Fruit fly (Drosophila melanogaster) whole organism, embryonic: ENCODE data around the gene HDAC1.
A peak's percentile ranks its signal among the peaks of the same experiment; 100 is the strongest.

ENCODE experiments used
- Adf1 ChIP-seq: fragments of 200-800 bp; sonication (Bioruptor generic); IDR thresholded peaks from 2 replicates; pipeline ENCODE4 v1.3.6; 2022; ENCODE audit warnings: missing biosample characterization, missing genetic modification characterization
- CG10543 ChIP-seq: fragments of 200-800 bp; sonication (Bioruptor generic); optimal IDR thresholded peaks from 3 replicates; lab custom pipeline; 2017; ENCODE audit warnings: missing biosample characterization, mild to moderate bottlenecking, missing genetic modification characterization, moderate library complexity
- CG11456 ChIP-seq: fragments of 200-800 bp; sonication (Bioruptor generic); IDR thresholded peaks from 3 replicates; pipeline ENCODE4 v1.3.6; 2022; ENCODE audit warnings: missing biosample characterization, missing genetic modification characterization
- CG12236 ChIP-seq: fragments of 200-800 bp; sonication (Bioruptor generic); optimal IDR thresholded peaks from 2 replicates; lab custom pipeline; 2016; ENCODE audit warnings: missing biosample characterization, missing genetic modification characterization
- CG12299 ChIP-seq: fragments of 200-800 bp; sonication (Bioruptor generic); optimal IDR thresholded peaks from 2 replicates; lab custom pipeline; 2018; ENCODE audit warnings: missing biosample characterization, mild to moderate bottlenecking, missing genetic modification characterization
- CG12659 ChIP-seq: fragments of 200-800 bp; sonication (Bioruptor generic); optimal IDR thresholded peaks from 3 replicates; lab custom pipeline; 2017; ENCODE audit warnings: mild to moderate bottlenecking, missing biosample characterization, missing genetic modification reagents, missing genetic modification characterization
- CG13287 ChIP-seq: fragments of 200-800 bp; sonication (Bioruptor generic); IDR thresholded peaks from 2 replicates; pipeline ENCODE4 v1.3.6; 2022; ENCODE audit warnings: missing biosample characterization, missing genetic modification characterization; ENCODE audit not compliant: partially characterized antibody
- CG16813 ChIP-seq: fragments of 200-800 bp; sonication (Bioruptor generic); IDR thresholded peaks from 3 replicates; pipeline ENCODE4 v1.3.6; 2022; ENCODE audit warnings: missing biosample characterization, missing genetic modification characterization; ENCODE audit not compliant: partially characterized antibody
- CG16815 ChIP-seq: fragments of 200-800 bp; sonication (Bioruptor generic); optimal IDR thresholded peaks from 3 replicates; lab custom pipeline; 2017; ENCODE audit warnings: missing biosample characterization, mild to moderate bottlenecking, missing genetic modification characterization
- CG17361 ChIP-seq: fragments of 200-800 bp; sonication (Bioruptor generic); IDR thresholded peaks from 3 replicates; pipeline ENCODE4 v1.3.6; 2022; ENCODE audit warnings: missing biosample characterization, missing genetic modification characterization
- CG2202 ChIP-seq: fragments of 200-800 bp; sonication (Bioruptor generic); optimal IDR thresholded peaks from 2 replicates; lab custom pipeline; 2018; ENCODE audit warnings: missing biosample characterization, mild to moderate bottlenecking, missing genetic modification characterization
- CG30403 ChIP-seq: fragments of 200-800 bp; sonication (Bioruptor generic); optimal IDR thresholded peaks from 3 replicates; lab custom pipeline; 2016; ENCODE audit warnings: missing biosample characterization, missing genetic modification characterization
- CG32767 ChIP-seq: fragments of 200-800 bp; sonication (Bioruptor generic); IDR thresholded peaks from 2 replicates; pipeline ENCODE4 v1.3.6; 2022; ENCODE audit warnings: missing biosample characterization, missing genetic modification characterization
- CG3407 ChIP-seq: fragments of 200-800 bp; sonication (Bioruptor generic); optimal IDR thresholded peaks from 2 replicates; lab custom pipeline; 2018; ENCODE audit warnings: missing biosample characterization, mild to moderate bottlenecking, missing genetic modification characterization
- CG4360 ChIP-seq: fragments of 200-800 bp; sonication (Bioruptor generic); IDR thresholded peaks from 2 replicates; pipeline ENCODE4 v1.3.6; 2022; ENCODE audit warnings: missing biosample characterization, missing genetic modification characterization
- CG7987 ChIP-seq: fragments of 200-800 bp; sonication (Bioruptor generic); optimal IDR thresholded peaks from 2 replicates; lab custom pipeline; 2018; ENCODE audit warnings: missing biosample characterization, mild to moderate bottlenecking, missing genetic modification characterization, moderate library complexity
- CG9609 ChIP-seq: fragments of 200-800 bp; sonication (Bioruptor generic); optimal IDR thresholded peaks from 3 replicates; lab custom pipeline; 2016; ENCODE audit warnings: missing biosample characterization, missing genetic modification characterization
- CoRest ChIP-seq: fragments of 200-800 bp; sonication (Bioruptor generic); optimal IDR thresholded peaks from 3 replicates; lab custom pipeline; 2018; ENCODE audit warnings: missing biosample characterization, mild to moderate bottlenecking, missing genetic modification characterization, moderate library complexity
- Dip3 ChIP-seq: fragments of 200-800 bp; sonication (Bioruptor generic); optimal IDR thresholded peaks from 3 replicates; lab custom pipeline; 2016; ENCODE audit warnings: missing biosample characterization, missing genetic modification characterization
- Doc2 ChIP-seq: fragments of 200-800 bp; sonication (Bioruptor generic); IDR thresholded peaks from 2 replicates; pipeline ENCODE4 v1.3.6; 2022; ENCODE audit warnings: missing biosample characterization, missing genetic modification characterization
- Fer2 ChIP-seq: fragments of 200-800 bp; sonication (Bioruptor generic); optimal IDR thresholded peaks from 2 replicates; lab custom pipeline; 2018; ENCODE audit warnings: missing biosample characterization, mild to moderate bottlenecking, missing genetic modification characterization, moderate library complexity
- HLH3B ChIP-seq: fragments of 200-800 bp; sonication (Bioruptor generic); IDR thresholded peaks from 2 replicates; pipeline ENCODE4 v1.3.6; 2022; ENCODE audit warnings: missing biosample characterization, missing genetic modification characterization
- HLHmδ ChIP-seq: fragments of 200-800 bp; sonication (Bioruptor generic); optimal IDR thresholded peaks from 2 replicates; lab custom pipeline; 2018; ENCODE audit warnings: missing biosample characterization, mild to moderate bottlenecking, missing genetic modification characterization, moderate library complexity
- Hsf ChIP-seq: fragments of 200-800 bp; sonication (Bioruptor generic); optimal IDR thresholded peaks from 3 replicates; lab custom pipeline; 2016; ENCODE audit warnings: missing biosample characterization, missing genetic modification characterization
- Kr ChIP-seq: fragments of 200-800 bp; sonication (Bioruptor generic); optimal IDR thresholded peaks from 2 replicates; lab custom pipeline; 2017; ENCODE audit warnings: missing biosample characterization, mild to moderate bottlenecking, missing genetic modification characterization
- Lim3 ChIP-seq: fragments of 200-800 bp; sonication (Bioruptor generic); IDR thresholded peaks from 2 replicates; pipeline ENCODE4 v1.3.6; 2022; ENCODE audit warnings: missing biosample characterization, missing genetic modification characterization
- NFAT ChIP-seq: fragments of 200-800 bp; sonication (Bioruptor generic); IDR thresholded peaks from 2 replicates; pipeline ENCODE4 v1.3.6; 2022; ENCODE audit warnings: missing biosample characterization, missing genetic modification characterization
- Oli ChIP-seq: fragments of 200-800 bp; sonication (Bioruptor generic); optimal IDR thresholded peaks from 2 replicates; lab custom pipeline; 2018; ENCODE audit warnings: missing biosample characterization, mild to moderate bottlenecking, missing genetic modification characterization, moderate library complexity
- Poxn ChIP-seq: fragments of 200-800 bp; sonication (Bioruptor generic); IDR thresholded peaks from 2 replicates; pipeline ENCODE4 v1.3.6; 2022; ENCODE audit warnings: missing biosample characterization, missing genetic modification characterization
- amos ChIP-seq: fragments of 200-800 bp; sonication (Bioruptor generic); IDR thresholded peaks from 2 replicates; pipeline ENCODE4 v1.3.6; 2022; ENCODE audit warnings: missing biosample characterization, missing genetic modification characterization; ENCODE audit not compliant: partially characterized antibody
- cato ChIP-seq: fragments of 200-800 bp; sonication (Bioruptor generic); optimal IDR thresholded peaks from 2 replicates; lab custom pipeline; 2016; ENCODE audit warnings: missing biosample characterization, missing genetic modification characterization, borderline replicate concordance
- caup ChIP-seq: fragments of 200-800 bp; sonication (Bioruptor generic); optimal IDR thresholded peaks from 3 replicates; lab custom pipeline; 2017; ENCODE audit warnings: missing biosample characterization, mild to moderate bottlenecking, missing genetic modification characterization, moderate library complexity; ENCODE audit not compliant: severe bottlenecking
- chm ChIP-seq: fragments of 200-800 bp; sonication (Bioruptor generic); IDR thresholded peaks from 2 replicates; pipeline ENCODE4 v1.3.6; 2022; ENCODE audit warnings: missing biosample characterization, missing genetic modification characterization
- crc ChIP-seq: fragments of 200-800 bp; sonication (Bioruptor generic); optimal IDR thresholded peaks from 2 replicates; lab custom pipeline; 2016; ENCODE audit warnings: missing biosample characterization, missing genetic modification characterization
- cwo ChIP-seq: fragments of 200-800 bp; sonication (Bioruptor generic); optimal IDR thresholded peaks from 3 replicates; lab custom pipeline; 2017; ENCODE audit warnings: missing biosample characterization, missing genetic modification characterization, mild to moderate bottlenecking, moderate library complexity, missing genetic modification reagents
- fru ChIP-seq: fragments of >200 bp; optimal IDR thresholded peaks from 2 replicates; lab custom pipeline; 2017
- her ChIP-seq: fragments of 200-800 bp; sonication (Bioruptor generic); optimal IDR thresholded peaks from 2 replicates; lab custom pipeline; 2016; ENCODE audit warnings: missing biosample characterization, missing genetic modification characterization
- ind ChIP-seq: fragments of 200-800 bp; sonication (Bioruptor generic); optimal IDR thresholded peaks from 3 replicates; lab custom pipeline; 2016; ENCODE audit warnings: missing biosample characterization, missing genetic modification characterization
- insv ChIP-seq, 2 experiments: fragments of 200-800 bp; sonication (Bioruptor generic); optimal IDR thresholded peaks; 3 replicates each; lab custom pipeline; 2016 to 2018; ENCODE audit warnings: missing biosample characterization in 2 of 2, missing genetic modification characterization in 2 of 2
- inv ChIP-seq: fragments of 200-800 bp; sonication (Bioruptor generic); IDR thresholded peaks from 2 replicates; pipeline ENCODE4 v1.3.6; 2022; ENCODE audit warnings: missing biosample characterization, missing genetic modification characterization; ENCODE audit not compliant: partially characterized antibody
- jumu ChIP-seq: fragments of 200-800 bp; sonication (Bioruptor generic); optimal IDR thresholded peaks from 3 replicates; lab custom pipeline; 2016; ENCODE audit warnings: missing biosample characterization, missing genetic modification characterization
- ken ChIP-seq: fragments of 200-800 bp; sonication (Bioruptor generic); IDR thresholded peaks from 3 replicates; pipeline ENCODE4 v1.3.6; 2022; ENCODE audit warnings: missing biosample characterization, missing genetic modification characterization
- lbe ChIP-seq: fragments of 200-800 bp; sonication (Bioruptor generic); optimal IDR thresholded peaks from 2 replicates; lab custom pipeline; 2016; ENCODE audit warnings: missing biosample characterization, mild to moderate bottlenecking, missing genetic modification characterization
- lmd ChIP-seq: fragments of 200-800 bp; sonication (Bioruptor generic); IDR thresholded peaks from 2 replicates; pipeline ENCODE4 v1.3.6; 2022; ENCODE audit warnings: missing biosample characterization, missing genetic modification characterization
- nom ChIP-seq: fragments of 200-800 bp; sonication (Bioruptor generic); optimal IDR thresholded peaks from 2 replicates; lab custom pipeline; 2017; ENCODE audit warnings: missing biosample characterization, missing genetic modification characterization, mild to moderate bottlenecking, moderate library complexity, missing genetic modification reagents
- pb ChIP-seq: fragments of 200-800 bp; sonication (Bioruptor generic); optimal IDR thresholded peaks from 3 replicates; lab custom pipeline; 2016; ENCODE audit warnings: missing biosample characterization, missing genetic modification characterization
- peb ChIP-seq: fragments of 200-800 bp; sonication (Bioruptor generic); IDR thresholded peaks from 2 replicates; pipeline ENCODE4 v1.3.6; 2022; ENCODE audit warnings: missing biosample characterization, missing genetic modification characterization
- sob ChIP-seq: fragments of 200-800 bp; sonication (Bioruptor generic); IDR thresholded peaks from 2 replicates; pipeline ENCODE4 v1.3.6; 2022; ENCODE audit warnings: missing biosample characterization, missing genetic modification characterization
- stc ChIP-seq: fragments of 200-800 bp; sonication (Bioruptor generic); IDR thresholded peaks from 2 replicates; pipeline ENCODE4 v1.3.6; 2022; ENCODE audit warnings: missing biosample characterization, missing genetic modification characterization
- trem ChIP-seq: fragments of 200-800 bp; optimal IDR thresholded peaks from 3 replicates; lab custom pipeline; 2019; ENCODE audit warnings: missing biosample characterization, mild to moderate bottlenecking, missing genetic modification characterization, moderate library complexity
- ttk ChIP-seq: fragments of 200-800 bp; sonication (Bioruptor generic); IDR thresholded peaks from 2 replicates; pipeline ENCODE4 v2.1.2; 2022; ENCODE audit warnings: missing biosample characterization, missing genetic modification characterization
- vfl ChIP-seq: fragments of 200-800 bp; sonication (Bioruptor generic); optimal IDR thresholded peaks from 2 replicates; lab custom pipeline; 2016; ENCODE audit warnings: missing biosample characterization, missing genetic modification characterization

Gene HDAC1

dm6 chr3L:4627012-4627411 is 478 bp downstream of the HDAC1 start:
- TF ChIP-seq Poxn, result no peak
- TF ChIP-seq CG10543 (GFP tag; lab: Kevin White, UChicago), result peak; percentile 22
- no peak for TF ChIP-seq Oli (tag; lab: Kevin White, UChicago)
- TF ChIP-seq cato (GFP tag; lab: Kevin White, UChicago), result no peak
- TF ChIP-seq CG9609, result no peak
- peak; percentile 48; the same call in 1 of the 2 replicates for TF ChIP-seq chm (GFP tag; lab: Robert Waterston, UW)
- peak; percentile 96 for TF ChIP-seq CG32767 (GFP tag; lab: Robert Waterston, UW)
- TF ChIP-seq ind, result no peak
- no peak for TF ChIP-seq CG30403 (GFP tag; lab: Kevin White, UChicago)
- peak; percentile 27 for TF ChIP-seq CG12659 (GFP tag; lab: Kevin White, UChicago)
- no peak for TF ChIP-seq CG16815 (GFP tag; lab: Kevin White, UChicago)
- no peak for TF ChIP-seq Doc2 (GFP tag; lab: Robert Waterston, UW)
- no peak for TF ChIP-seq fru
- peak; percentile 21; the same call in 1 of the 2 replicates for TF ChIP-seq inv
- TF ChIP-seq insv (GFP tag; optimal IDR thresholded peaks at IDR 0.05; lab: Kevin White, UChicago), result no peak
- TF ChIP-seq Dip3 (GFP tag; lab: Kevin White, UChicago), result no peak
- TF ChIP-seq CG3407 (GFP tag; lab: Kevin White, UChicago), result no peak
- TF ChIP-seq vfl (GFP tag; lab: Kevin White, UChicago), result no peak
- TF ChIP-seq CG12299 (tag; lab: Kevin White, UChicago), result no peak
- no peak for TF ChIP-seq crc (GFP tag; lab: Kevin White, UChicago)
- TF ChIP-seq CG13287 (GFP tag; lab: Robert Waterston, UW), result peak; percentile 35; the same call in 1 of the 2 replicates
- TF ChIP-seq CG11456 (GFP tag; lab: Robert Waterston, UW), result no peak
- TF ChIP-seq pb, result no peak
- TF ChIP-seq lmd (GFP tag; lab: Robert Waterston, UW), result no peak
- TF ChIP-seq nom (GFP tag; lab: Kevin White, UChicago), result peak; percentile 50
- TF ChIP-seq trem, result no peak
- no peak for TF ChIP-seq Lim3 (GFP tag; lab: Robert Waterston, UW)
- no peak for TF ChIP-seq sob (GFP tag; lab: Robert Waterston, UW)
- peak; percentile 32; the same call in 1 of the 2 replicates for TF ChIP-seq Adf1 (GFP tag; lab: Robert Waterston, UW)
- TF ChIP-seq CoRest (tag; lab: Kevin White, UChicago), result peak; percentile 95
- peak; percentile 29 for TF ChIP-seq jumu
- TF ChIP-seq CG16813 (GFP tag; lab: Robert Waterston, UW), result peak; percentile 20; the same call in 1 of the 3 replicates
- TF ChIP-seq stc (GFP tag; lab: Robert Waterston, UW), result peak; percentile 7; the same call in 1 of the 2 replicates
- TF ChIP-seq CG4360 (GFP tag; lab: Robert Waterston, UW), result peak; percentile 98
- TF ChIP-seq Kr (GFP tag; lab: Kevin White, UChicago), result no peak
- peak; percentile 31; the same call in 1 of the 2 replicates for TF ChIP-seq amos (GFP tag; lab: Robert Waterston, UW)
- no peak for TF ChIP-seq CG17361 (GFP tag; lab: Robert Waterston, UW)
- no peak for TF ChIP-seq CG7987 (GFP tag; lab: Kevin White, UChicago)
- TF ChIP-seq peb (GFP tag; lab: Robert Waterston, UW), result no peak
- TF ChIP-seq HLHmδ (GFP tag; lab: Kevin White, UChicago), result no peak
- TF ChIP-seq her (GFP tag; lab: Kevin White, UChicago), result no peak
- no peak for TF ChIP-seq CG2202
- no peak for TF ChIP-seq HLH3B
- TF ChIP-seq lbe (GFP tag; lab: Kevin White, UChicago), result no peak
- TF ChIP-seq Hsf (GFP tag; lab: Kevin White, UChicago), result no peak
- TF ChIP-seq NFAT (GFP tag; lab: Robert Waterston, UW), result no peak
- TF ChIP-seq Fer2 (tag; lab: Kevin White, UChicago), result no peak
- no peak for TF ChIP-seq CG12236 (GFP tag; lab: Kevin White, UChicago)
- 0 out of 3 replicates have a peak, but pooled peaks have one; percentile 35 for TF ChIP-seq ken (GFP tag; lab: Robert Waterston, UW)
- no peak for TF ChIP-seq caup (GFP tag; lab: Kevin White, UChicago)
- TF ChIP-seq ttk, result no peak
- no peak for TF ChIP-seq cwo (GFP tag; lab: Kevin White, UChicago)
